Fruit fly (Drosophila melanogaster) Kc167 (cell line): Measurements from ENCODE around the gene SrpRbeta.

Source experiments
- Myc ChIP-seq: fragments of >200 bp; optimal IDR thresholded peaks from 2 replicates; lab custom pipeline; 2017; ENCODE audit warnings: missing external identifiers
- h ChIP-seq: fragments of >200 bp; optimal IDR thresholded peaks from 3 replicates; lab custom pipeline; 2018; ENCODE audit warnings: missing external identifiers
- ttk ChIP-seq: sonication (Bioruptor generic); optimal IDR thresholded peaks from 2 replicates; lab custom pipeline; 2017; ENCODE audit warnings: missing external identifiers

DNA sequence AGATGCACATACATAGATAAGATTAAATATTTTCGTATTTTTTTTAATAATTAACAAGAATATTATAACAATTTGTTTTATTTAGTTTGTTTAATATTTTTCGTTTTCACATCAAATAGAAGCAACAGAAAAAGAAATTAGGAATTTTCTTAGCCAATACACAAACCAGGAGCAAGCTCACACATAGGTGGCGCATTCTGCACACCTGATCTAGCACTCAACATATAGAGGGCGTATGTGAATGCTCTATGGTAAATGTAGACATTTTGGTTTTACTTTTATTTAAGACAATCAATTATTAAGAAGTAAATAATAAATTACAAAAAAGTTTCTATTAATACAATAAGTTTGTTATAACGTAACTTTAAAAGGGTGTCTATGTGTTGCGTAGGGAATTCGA is 28.8 kb upstream of the SrpRbeta start:
- TF ChIP-seq h (lab: Kevin White, UChicago) (no peak), ttk (no peak), Myc (no peak)
